Worm (Caenorhabditis elegans): Measurements from ENCODE around the gene T04A8.18.

The T04A8.18 gene

DNA sequence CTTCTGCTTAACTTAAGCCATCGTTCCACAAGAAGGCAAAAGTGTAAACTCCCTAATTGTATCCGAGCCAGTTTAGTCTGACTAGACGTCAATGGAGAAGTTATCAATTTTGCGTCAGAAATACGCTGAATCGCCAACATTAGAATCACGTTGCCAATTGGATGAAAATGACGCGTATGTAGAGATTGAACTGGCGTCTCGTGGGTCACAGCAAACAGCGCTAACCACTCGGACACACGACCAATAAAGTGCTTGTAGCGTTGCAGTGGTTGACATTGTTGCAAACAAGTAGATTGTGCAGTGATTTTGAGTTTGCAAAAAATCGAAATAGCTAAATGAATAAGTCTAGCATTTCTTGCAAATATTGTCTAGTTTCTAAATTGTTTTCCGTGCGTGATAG lies 19.4 kb upstream of the T04A8.18 start (continued):
- TF ChIP-seq K11D2.4 (GFP tag; IDR thresholded peaks at IDR 0.05) (peak; percentile 65; the same call in 1 of the 2 replicates), F23B12.7 (tag; optimal IDR thresholded peaks at IDR 0.05; ENCODE audit: insufficient read depth) (peak; percentile 82), xnd-1 (tag; optimal IDR thresholded peaks at IDR 0.05) (peak; percentile 26), hsf-1 (GFP tag; IDR thresholded peaks at IDR 0.05) (peak; percentile 59; the same call in 1 of the 2 replicates), lir-1 (GFP tag; conservative IDR thresholded peaks at IDR 0.05) (no peak; the same call in 1 of the 2 replicates), dox-1 (GFP tag; IDR thresholded peaks at IDR 0.05) (peak; percentile 87), B0261.1 (tag; optimal IDR thresholded peaks at IDR 0.05) (peak; percentile 94), ceh-79 (tag; optimal IDR thresholded peaks at IDR 0.05) (peak; percentile 64), mes-4 (tag; optimal IDR thresholded peaks at IDR 0.05) (peak; percentile 91), bed-1 (GFP tag; IDR thresholded peaks at IDR 0.05) (no peak), nfyb-1 (GFP tag; IDR thresholded peaks at IDR 0.05) (peak; percentile 91), attf-3 (GFP tag; conservative IDR thresholded peaks at IDR 0.05) (0 out of 2 replicates have a peak, but pooled peaks have one; percentile 26), sdz-38 (tag; optimal IDR thresholded peaks at IDR 0.05) (no peak), snpc-1.3 (tag; optimal IDR thresholded peaks at IDR 0.05; ENCODE audit: insufficient read depth) (peak; percentile 92), ama-1 (optimal IDR thresholded peaks at IDR 0.05) (no peak), ama-1 (GFP tag; optimal IDR thresholded peaks at IDR 0.05) (peak; percentile 87 to 95), egrh-3 (GFP tag; IDR thresholded peaks at IDR 0.05) (peak; percentile 28; the same call in 1 of the 2 replicates), F52B5.7 (tag; optimal IDR thresholded peaks at IDR 0.05) (peak; percentile 91), ztf-26 (tag; optimal IDR thresholded peaks at IDR 0.05) (peak; percentile 4), mel-28 (tag; optimal IDR thresholded peaks at IDR 0.05; ENCODE audit: borderline replicate concordance) (no peak), F39B2.1 (GFP tag; IDR thresholded peaks at IDR 0.05) (0 out of 2 replicates have a peak, but pooled peaks have one; percentile 7), lag-1 (GFP tag; IDR thresholded peaks at IDR 0.05) (no peak), gei-17 (GFP tag; optimal IDR thresholded peaks at IDR 0.05) (peak; percentile 29), him-1 (tag; optimal IDR thresholded peaks at IDR 0.05) (peak; percentile 88), ztf-18 (tag; optimal IDR thresholded peaks at IDR 0.05) (peak; percentile 89), bed-2 (GFP tag; IDR thresholded peaks at IDR 0.05) (no peak), aptf-3 (GFP tag; IDR thresholded peaks at IDR 0.05) (peak; percentile 90), let-607 (tag; optimal IDR thresholded peaks at IDR 0.05) (peak; percentile 33 to 64), sea-2 (GFP tag; IDR thresholded peaks at IDR 0.05) (no peak), F10E7.11 (tag; optimal IDR thresholded peaks at IDR 0.05) (peak; percentile 62), mcd-1 (GFP tag; IDR thresholded peaks at IDR 0.05) (no peak), ceh-40 (GFP tag; IDR thresholded peaks at IDR 0.05) (peak; percentile 76; the same call in 1 of the 2 replicates), lin-26 (GFP tag; IDR thresholded peaks at IDR 0.05) (peak; percentile 97), F49E8.2 (tag; optimal IDR thresholded peaks at IDR 0.05; ENCODE audit: insufficient read depth) (peak; percentile 90), B0336.3 (GFP tag; IDR thresholded peaks at IDR 0.05) (peak; percentile 71), die-1 (tag; optimal IDR thresholded peaks at IDR 0.05) (peak; percentile 95), snpc-4 (GFP tag; optimal IDR thresholded peaks at IDR 0.05) (peak; percentile 78), snpc-4 (tag; optimal IDR thresholded peaks at IDR 0.05) (peak in 3 of 4 experiments; percentile 2 to 66 (median 42)), ets-4 (GFP tag; optimal IDR thresholded peaks at IDR 0.05) (peak; percentile 77), K12H6.12 (tag; optimal IDR thresholded peaks at IDR 0.05) (peak; percentile 61), hmg-20 (GFP tag; IDR thresholded peaks at IDR 0.05) (0 out of 2 replicates have a peak, but pooled peaks have one; percentile 59), ZK185.1 (tag; optimal IDR thresholded peaks at IDR 0.05; ENCODE audit: poor library complexity, severe bottlenecking) (peak; percentile 85), rec-8 (tag; optimal IDR thresholded peaks at IDR 0.05) (peak; percentile 78 to 96), F22D6.2 (tag; optimal IDR thresholded peaks at IDR 0.05) (peak; percentile 26), ztf-22 (GFP tag; optimal IDR thresholded peaks at IDR 0.05) (peak; percentile 53), ztf-6 (GFP tag; IDR thresholded peaks at IDR 0.05) (no peak), zim-3 (tag; optimal IDR thresholded peaks at IDR 0.05) (peak; percentile 94), Y67H2A.10 (GFP tag; conservative IDR thresholded peaks at IDR 0.05) (peak; percentile 60; the same call in 1 of the 2 replicates)
